Fruit fly (Drosophila melanogaster) whole organism, embryonic: ENCODE results near the gene Tssk.

Experiments
- Bdp1 ChIP-seq: fragments of 200-800 bp; sonication (Bioruptor generic); optimal IDR thresholded peaks from 3 replicates; lab custom pipeline; 2016; ENCODE audit warnings: missing biosample characterization, missing genetic modification characterization
- CG11560 ChIP-seq: fragments of 200-800 bp; sonication (Bioruptor generic); IDR thresholded peaks from 3 replicates; pipeline ENCODE4 v1.3.6; 2022; ENCODE audit warnings: missing biosample characterization, missing genetic modification characterization
- CG12391 ChIP-seq: fragments of 200-800 bp; sonication (Bioruptor generic); optimal IDR thresholded peaks from 3 replicates; lab custom pipeline; 2018; ENCODE audit warnings: missing biosample characterization, mild to moderate bottlenecking, missing genetic modification characterization, moderate library complexity
- CG14050 ChIP-seq: fragments of 200-800 bp; sonication (Bioruptor generic); IDR thresholded peaks from 3 replicates; pipeline ENCODE4 v1.3.6; 2022; ENCODE audit warnings: missing biosample characterization, missing genetic modification characterization
- CG14441 ChIP-seq: fragments of 200-800 bp; sonication (Bioruptor generic); IDR thresholded peaks from 2 replicates; pipeline ENCODE4 v1.3.6; 2022; ENCODE audit warnings: missing biosample characterization, missing genetic modification characterization
- CG14860 ChIP-seq: fragments of 200-800 bp; sonication (Bioruptor generic); IDR thresholded peaks from 3 replicates; pipeline ENCODE4 v1.3.6; 2022; ENCODE audit warnings: missing biosample characterization, missing genetic modification characterization; ENCODE audit not compliant: partially characterized antibody
- CG17385 ChIP-seq: fragments of 200-800 bp; sonication (Bioruptor generic); optimal IDR thresholded peaks from 3 replicates; lab custom pipeline; 2018; ENCODE audit warnings: missing biosample characterization, mild to moderate bottlenecking, missing genetic modification characterization
- CG18262 ChIP-seq: fragments of 200-800 bp; optimal IDR thresholded peaks from 3 replicates; lab custom pipeline; 2019; ENCODE audit warnings: missing biosample characterization, mild to moderate bottlenecking, missing genetic modification characterization, moderate library complexity
- CG32532 ChIP-seq: fragments of 200-800 bp; sonication (Bioruptor generic); IDR thresholded peaks from 2 replicates; pipeline ENCODE4 v1.3.6; 2022; ENCODE audit warnings: missing biosample characterization, missing genetic modification characterization
- CG33557 ChIP-seq: fragments of 200-800 bp; sonication (Bioruptor generic); optimal IDR thresholded peaks from 2 replicates; lab custom pipeline; 2019; ENCODE audit warnings: missing biosample characterization, mild to moderate bottlenecking, missing genetic modification characterization, moderate library complexity
- CG5180 ChIP-seq: fragments of 200-800 bp; sonication (Bioruptor generic); optimal IDR thresholded peaks from 3 replicates; lab custom pipeline; 2017; ENCODE audit warnings: missing biosample characterization, missing genetic modification characterization, mild to moderate bottlenecking, moderate library complexity, missing genetic modification reagents
- CG6175 ChIP-seq: fragments of 200-800 bp; sonication (Bioruptor generic); IDR thresholded peaks from 3 replicates; pipeline ENCODE4 v1.3.6; 2022; ENCODE audit warnings: missing biosample characterization, missing genetic modification characterization
- CG6791 ChIP-seq: fragments of 200-800 bp; sonication (Bioruptor generic); IDR thresholded peaks from 3 replicates; pipeline ENCODE4 v1.3.6; 2022; ENCODE audit warnings: missing biosample characterization, missing genetic modification characterization; ENCODE audit not compliant: partially characterized antibody
- CG7357 ChIP-seq: fragments of 200-800 bp; sonication (Bioruptor generic); IDR thresholded peaks from 3 replicates; pipeline ENCODE4 v1.3.6; 2022; ENCODE audit warnings: missing biosample characterization, missing genetic modification characterization
- CTCF ChIP-seq: fragments of 200-800 bp; sonication (Bioruptor generic); optimal IDR thresholded peaks from 2 replicates; lab custom pipeline; 2017; ENCODE audit warnings: missing biosample characterization, mild to moderate bottlenecking, missing genetic modification characterization, moderate library complexity
- CkIIα-i1 ChIP-seq: fragments of 200-800 bp; sonication (Bioruptor generic); IDR thresholded peaks from 2 replicates; pipeline ENCODE4 v1.3.6; 2022; ENCODE audit warnings: missing biosample characterization, missing genetic modification characterization
- Deaf1 ChIP-seq: fragments of 200-800 bp; optimal IDR thresholded peaks from 3 replicates; lab custom pipeline; 2019; ENCODE audit warnings: missing biosample characterization, mild to moderate bottlenecking, missing genetic modification characterization, moderate library complexity
- Dll ChIP-seq: fragments of 200-800 bp; sonication (Bioruptor generic); IDR thresholded peaks from 4 replicates; pipeline ENCODE4 v1.3.6; 2022; ENCODE audit warnings: missing biosample characterization, missing genetic modification characterization; ENCODE audit not compliant: partially characterized antibody
- Hr78 ChIP-seq, 2 experiments: fragments of 200-800 bp in 1 of 2; fragments of >200 bp in 1 of 2; sonication (Bioruptor generic) in 1 of 2; optimal IDR thresholded peaks; 2 replicates each; lab custom pipeline; 2017 to 2019; ENCODE audit warnings: missing biosample characterization in 2 of 2, missing genetic modification characterization in 2 of 2, mild to moderate bottlenecking in 1 of 2, moderate library complexity in 1 of 2
- Med ChIP-seq: fragments of 200-800 bp; sonication (Bioruptor generic); peaks from one replicate; lab custom pipeline; 2016; ENCODE audit warnings: missing biosample characterization, missing genetic modification characterization, mild to moderate bottlenecking, inconsistent platforms, moderate library complexity
- Opbp ChIP-seq: fragments of 200-800 bp; sonication (Bioruptor generic); IDR thresholded peaks from 3 replicates; pipeline ENCODE4 v1.3.6; 2022; ENCODE audit warnings: missing biosample characterization, missing genetic modification characterization; ENCODE audit not compliant: partially characterized antibody
- Sox100B ChIP-seq: fragments of 200-800 bp; sonication (Bioruptor generic); optimal IDR thresholded peaks from 3 replicates; lab custom pipeline; 2018; ENCODE audit warnings: missing biosample characterization, mild to moderate bottlenecking, missing genetic modification characterization
- Sry-β ChIP-seq: fragments of 200-800 bp; sonication (Bioruptor generic); optimal IDR thresholded peaks from 2 replicates; lab custom pipeline; 2018; ENCODE audit warnings: missing biosample characterization, mild to moderate bottlenecking, missing genetic modification characterization, moderate library complexity
- Ssrp ChIP-seq: fragments of 200-800 bp; sonication (Bioruptor generic); optimal IDR thresholded peaks from 2 replicates; lab custom pipeline; 2018; ENCODE audit warnings: missing biosample characterization, mild to moderate bottlenecking, missing genetic modification characterization, moderate library complexity
- Taf1 ChIP-seq: fragments of 200-800 bp; sonication (Bioruptor generic); IDR thresholded peaks from 2 replicates; pipeline ENCODE4 v1.3.6; 2022; ENCODE audit warnings: missing biosample characterization, missing genetic modification characterization
- Xrp1 ChIP-seq: fragments of 200-800 bp; sonication (Bioruptor generic); IDR thresholded peaks from 2 replicates; pipeline ENCODE4 v1.3.6; 2022; ENCODE audit warnings: missing biosample characterization, missing genetic modification characterization
- YL-1 ChIP-seq: fragments of 200-800 bp; sonication (Bioruptor generic); optimal IDR thresholded peaks from 3 replicates; lab custom pipeline; 2017; ENCODE audit warnings: missing biosample characterization, mild to moderate bottlenecking, missing genetic modification characterization
- amos ChIP-seq: fragments of 200-800 bp; sonication (Bioruptor generic); IDR thresholded peaks from 2 replicates; pipeline ENCODE4 v1.3.6; 2022; ENCODE audit warnings: missing biosample characterization, missing genetic modification characterization; ENCODE audit not compliant: partially characterized antibody
- ash1 ChIP-seq: fragments of 200-800 bp; sonication (Bioruptor generic); optimal IDR thresholded peaks from 2 replicates; lab custom pipeline; 2018; ENCODE audit warnings: missing biosample characterization, mild to moderate bottlenecking, missing genetic modification characterization
- ato ChIP-seq: fragments of 200-800 bp; sonication (Bioruptor generic); IDR thresholded peaks from 2 replicates; pipeline ENCODE4 v1.3.6; 2022; ENCODE audit warnings: missing biosample characterization, missing genetic modification characterization; ENCODE audit not compliant: partially characterized antibody
- chinmo ChIP-seq: fragments of 200-800 bp; sonication (Bioruptor generic); IDR thresholded peaks from 4 replicates; pipeline ENCODE4 v1.3.6; 2022; ENCODE audit warnings: missing biosample characterization, missing genetic modification characterization; ENCODE audit not compliant: partially characterized antibody
- dmrt11E ChIP-seq: fragments of 200-800 bp; sonication (Bioruptor generic); optimal IDR thresholded peaks from 3 replicates; lab custom pipeline; 2018; ENCODE audit warnings: missing biosample characterization, mild to moderate bottlenecking, missing genetic modification characterization, moderate library complexity
- dpn ChIP-seq, 2 experiments: fragments of 200-800 bp; sonication (Bioruptor generic); optimal IDR thresholded peaks; 3 replicates each; lab custom pipeline; 2016; ENCODE audit warnings: missing biosample characterization in 2 of 2, missing genetic modification characterization in 2 of 2
- hb ChIP-seq: fragments of 200-800 bp; sonication (Bioruptor generic); IDR thresholded peaks from 3 replicates; pipeline ENCODE4 v1.3.6; 2022; ENCODE audit warnings: missing biosample characterization, missing genetic modification characterization; ENCODE audit not compliant: partially characterized antibody
- hbn ChIP-seq: fragments of 200-800 bp; sonication (Bioruptor generic); IDR thresholded peaks from 2 replicates; pipeline ENCODE4 v1.3.6; 2022; ENCODE audit warnings: missing biosample characterization, missing genetic modification characterization; ENCODE audit not compliant: partially characterized antibody
- inv ChIP-seq: fragments of 200-800 bp; sonication (Bioruptor generic); IDR thresholded peaks from 2 replicates; pipeline ENCODE4 v1.3.6; 2022; ENCODE audit warnings: missing biosample characterization, missing genetic modification characterization; ENCODE audit not compliant: partially characterized antibody
- ken ChIP-seq: fragments of 200-800 bp; sonication (Bioruptor generic); IDR thresholded peaks from 3 replicates; pipeline ENCODE4 v1.3.6; 2022; ENCODE audit warnings: missing biosample characterization, missing genetic modification characterization
- klu ChIP-seq: fragments of 200-800 bp; sonication (Bioruptor generic); IDR thresholded peaks from 2 replicates; pipeline ENCODE4 v1.3.6; 2022; ENCODE audit warnings: missing biosample characterization, missing genetic modification characterization
- nerfin-2 ChIP-seq: fragments of 200-800 bp; sonication (Bioruptor generic); IDR thresholded peaks from 2 replicates; pipeline ENCODE4 v1.3.6; 2022; ENCODE audit warnings: missing biosample characterization, missing genetic modification characterization; ENCODE audit not compliant: partially characterized antibody
- nom ChIP-seq: fragments of 200-800 bp; sonication (Bioruptor generic); optimal IDR thresholded peaks from 2 replicates; lab custom pipeline; 2017; ENCODE audit warnings: missing biosample characterization, missing genetic modification characterization, mild to moderate bottlenecking, moderate library complexity, missing genetic modification reagents
- pfk ChIP-seq: fragments of 200-800 bp; sonication (Bioruptor generic); optimal IDR thresholded peaks from 2 replicates; lab custom pipeline; 2018; ENCODE audit warnings: missing biosample characterization, mild to moderate bottlenecking, missing genetic modification characterization, moderate library complexity
- run ChIP-seq: fragments of 200-800 bp; sonication (Bioruptor generic); optimal IDR thresholded peaks from 3 replicates; lab custom pipeline; 2018; ENCODE audit warnings: missing biosample characterization, mild to moderate bottlenecking, missing genetic modification characterization
- sens-2 ChIP-seq: fragments of 200-800 bp; sonication (Bioruptor generic); IDR thresholded peaks from 2 replicates; pipeline ENCODE4 v1.3.6; 2022; ENCODE audit warnings: missing biosample characterization, missing genetic modification characterization
- sna ChIP-seq: fragments of 200-800 bp; sonication (Bioruptor generic); IDR thresholded peaks from 2 replicates; pipeline ENCODE4 v1.3.6; 2022; ENCODE audit warnings: missing biosample characterization, missing genetic modification characterization; ENCODE audit not compliant: partially characterized antibody
- sug ChIP-seq: fragments of 200-800 bp; optimal IDR thresholded peaks from 2 replicates; lab custom pipeline; 2019; ENCODE audit warnings: missing biosample characterization, mild to moderate bottlenecking, missing genetic modification characterization, moderate library complexity
- tna ChIP-seq: fragments of 200-800 bp; sonication (Bioruptor generic); IDR thresholded peaks from 2 replicates; pipeline ENCODE4 v1.3.6; 2022; ENCODE audit warnings: missing biosample characterization, missing genetic modification characterization; ENCODE audit not compliant: partially characterized antibody
- zen2 ChIP-seq: fragments of 200-800 bp; sonication (Bioruptor generic); IDR thresholded peaks from 3 replicates; pipeline ENCODE4 v1.3.6; 2022; ENCODE audit warnings: missing biosample characterization, missing genetic modification characterization; ENCODE audit not compliant: partially characterized antibody
- zfh1 ChIP-seq: fragments of 200-800 bp; sonication (Bioruptor generic); IDR thresholded peaks from 3 replicates; pipeline ENCODE4 v1.3.6; 2022; ENCODE audit warnings: missing biosample characterization, missing genetic modification characterization

The Tssk gene

DNA sequence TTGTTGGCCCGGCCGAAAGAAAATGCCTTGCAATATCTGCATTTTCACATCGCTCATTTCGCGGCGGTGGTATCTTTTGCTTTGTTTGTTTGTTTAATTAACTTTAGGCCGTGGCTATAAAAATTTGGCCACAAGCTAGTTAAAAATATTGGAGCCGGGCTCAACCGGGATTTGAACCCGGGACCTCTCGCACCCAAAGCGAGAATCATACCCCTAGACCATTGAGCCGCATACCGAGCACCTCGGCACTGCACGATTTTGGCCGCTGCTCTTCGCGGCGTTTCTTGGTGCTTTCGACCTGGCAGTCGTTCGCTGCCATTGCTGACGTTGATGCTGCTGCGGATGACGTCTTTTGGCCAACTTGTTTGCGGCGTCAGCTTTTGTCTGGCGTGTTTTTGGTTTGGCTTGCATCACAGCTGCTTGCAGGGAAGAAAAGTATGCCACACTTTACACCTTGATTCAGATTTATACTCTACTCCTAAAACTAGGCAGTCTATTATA lies 29.9 kb downstream of the Tssk start (continued):
- TF ChIP-seq CG17385 (GFP tag; lab: Kevin White, UChicago) (no peak), inv (GFP tag; lab: Robert Waterston, UW) (peak; percentile 17; the same call in 1 of the 2 replicates), CG14050 (no peak), hb (GFP tag; lab: Robert Waterston, UW) (peak; percentile 54; the same call in 2 of the 3 replicates), dmrt11E (tag; lab: Kevin White, UChicago) (no peak), Taf1 (GFP tag; lab: Robert Waterston, UW) (no peak), hbn (no peak), ken (no peak), sna (GFP tag; lab: Robert Waterston, UW) (peak; percentile 60; the same call in 1 of the 2 replicates), CG18262 (tag; lab: Kevin White, UChicago) (no peak), Ssrp (tag; lab: Kevin White, UChicago) (no peak), amos (peak; percentile 55; the same call in 1 of the 2 replicates), sens-2 (GFP tag; lab: Robert Waterston, UW) (no peak), Med (GFP tag; lab: Kevin White, UChicago) (no peak), YL-1 (GFP tag; lab: Kevin White, UChicago) (no peak), nerfin-2 (peak; percentile 62), chinmo (GFP tag; lab: Robert Waterston, UW) (peak; percentile 74; the same call in 2 of the 4 replicates), Dll (GFP tag; lab: Robert Waterston, UW) (peak; percentile 60; the same call in 3 of the 4 replicates), CG6175 (GFP tag; lab: Robert Waterston, UW) (peak; percentile 43; the same call in 1 of the 3 replicates), Sox100B (no peak), sug (no peak), run (no peak), Bdp1 (GFP tag; lab: Kevin White, UChicago) (peak; percentile 98), CG6791 (GFP tag; lab: Robert Waterston, UW) (peak; percentile 81), ash1 (no peak), Xrp1 (0 out of 2 replicates have a peak, but pooled peaks have one; percentile 25), Deaf1 (no peak), pfk (GFP tag; lab: Kevin White, UChicago) (no peak), zen2 (GFP tag; lab: Robert Waterston, UW) (0 out of 3 replicates have a peak, but pooled peaks have one; percentile 14), dpn (GFP tag; optimal IDR thresholded peaks at IDR 0.05; lab: Kevin White, UChicago) (no peak), CkIIα-i1 (GFP tag; lab: Robert Waterston, UW) (no peak), ato (GFP tag; lab: Robert Waterston, UW) (peak; percentile 74), zfh1 (no peak), nom (GFP tag; lab: Kevin White, UChicago) (peak; percentile 12), CG14860 (GFP tag; lab: Robert Waterston, UW) (peak; percentile 70), Hr78 (GFP tag; optimal IDR thresholded peaks at IDR 0.05; lab: Kevin White, UChicago) (peak in 1 of 2 experiments; percentile 62), CTCF (GFP tag; lab: Kevin White, UChicago) (peak; percentile 66), CG14441 (no peak), CG33557 (GFP tag; lab: Kevin White, UChicago) (no peak), klu (GFP tag; lab: Robert Waterston, UW) (no peak), CG11560 (tag; lab: Robert Waterston, UW) (no peak), Opbp (peak; percentile 66; the same call in 2 of the 3 replicates), tna (GFP tag; lab: Robert Waterston, UW) (peak; percentile 59; the same call in 1 of the 2 replicates), CG7357 (GFP tag; lab: Robert Waterston, UW) (no peak), CG32532 (GFP tag; lab: Robert Waterston, UW) (no peak), CG12391 (tag; lab: Kevin White, UChicago) (no peak), Sry-β (peak; percentile 81), CG5180 (GFP tag; lab: Kevin White, UChicago) (peak; percentile 57)
